Worm (Caenorhabditis elegans): ENCODE results near the gene nsph-3.1.
"Not testable (repeated sequence)": the region's sequence is repeated elsewhere in the genome, so short reads cannot be mapped to it uniquely, and the experiment has no call there.

ce11 chrIV:10954955-10955354 lies 5.3 kb downstream of the nsph-3.1 start, which contains the start of gene Y69E1A.4:
- TF ChIP-seq daf-12 (tag; optimal IDR thresholded peaks at IDR 0.05); nhr-76 (tag; optimal IDR thresholded peaks at IDR 0.05); lsy-2 (tag; optimal IDR thresholded peaks at IDR 0.05); ces-1 (GFP tag; optimal IDR thresholded peaks at IDR 0.05); aly-2 (tag; optimal IDR thresholded peaks at IDR 0.05): not testable (repeated sequence)
